Worm (Caenorhabditis elegans) whole organism, L2 larva: ENCODE results near the gene sox-3.

ENCODE experiments used
- C34F6.9 ChIP-seq: fragments of 150-350 bp; optimal IDR thresholded peaks from 2 replicates; lab custom pipeline; 2014; ENCODE audit warnings: missing biosample characterization, missing genetic modification characterization
- F13H6.1 ChIP-seq: sonication (generic microtip); optimal IDR thresholded peaks from 2 replicates; lab custom pipeline; 2016; ENCODE audit warnings: missing genetic modification characterization, missing compliant biosample characterization
- R02D3.7 ChIP-seq: fragments of 150-350 bp; optimal IDR thresholded peaks from 2 replicates; lab custom pipeline; 2014; ENCODE audit warnings: missing biosample characterization, missing genetic modification characterization
- Y55F3AM.14 ChIP-seq: fragments of 200-800 bp; sonication (Bioruptor generic); optimal IDR thresholded peaks from 2 replicates; lab custom pipeline; 2018; ENCODE audit warnings: mild to moderate bottlenecking, missing genetic modification characterization, missing compliant biosample characterization
- ZK546.5 ChIP-seq: sonication (generic microtip); optimal IDR thresholded peaks from 2 replicates; lab custom pipeline; 2017; ENCODE audit warnings: missing biosample characterization, missing genetic modification characterization
- alr-1 ChIP-seq: fragments of 150-350 bp; optimal IDR thresholded peaks from 2 replicates; lab custom pipeline; 2014; ENCODE audit warnings: missing biosample characterization, missing genetic modification characterization
- aly-2 ChIP-seq: fragments of 150-350 bp; optimal IDR thresholded peaks from 2 replicates; lab custom pipeline; 2014; ENCODE audit warnings: missing biosample characterization, missing genetic modification characterization
- ama-1 ChIP-seq: fragments of 150-350 bp; optimal IDR thresholded peaks from 2 replicates; lab custom pipeline; 2018; ENCODE audit warnings: inconsistent platforms
- blmp-1 ChIP-seq: sonication (generic microtip); optimal IDR thresholded peaks from 2 replicates; lab custom pipeline; 2017; ENCODE audit warnings: missing genetic modification characterization, mild to moderate bottlenecking, missing compliant biosample characterization, antibody characterized with exemption, moderate library complexity; ENCODE audit not compliant: insufficient read depth
- ceh-16 ChIP-seq: fragments of 150-350 bp; optimal IDR thresholded peaks from 2 replicates; lab custom pipeline; 2014; ENCODE audit warnings: missing biosample characterization, missing genetic modification characterization
- ceh-82 ChIP-seq: fragments of 150-350 bp; optimal IDR thresholded peaks from 2 replicates; lab custom pipeline; 2014; ENCODE audit warnings: missing biosample characterization, missing genetic modification characterization
- crh-2 ChIP-seq: sonication (generic microtip); optimal IDR thresholded peaks from 2 replicates; lab custom pipeline; 2017; ENCODE audit warnings: missing biosample characterization, missing genetic modification characterization
- dmd-4 ChIP-seq: sonication (generic microtip); optimal IDR thresholded peaks from 2 replicates; lab custom pipeline; 2017; ENCODE audit warnings: missing biosample characterization, missing genetic modification characterization
- egl-27 ChIP-seq: sonication (generic microtip); optimal IDR thresholded peaks from 3 replicates; lab custom pipeline; 2017; ENCODE audit warnings: missing biosample characterization, missing genetic modification reagents, missing genetic modification characterization
- elt-1 ChIP-seq: fragments of 150-350 bp; optimal IDR thresholded peaks from 2 replicates; lab custom pipeline; 2014; ENCODE audit warnings: missing biosample characterization, missing genetic modification characterization
- elt-3 ChIP-seq: sonication (generic microtip); optimal IDR thresholded peaks from 2 replicates; lab custom pipeline; 2017; ENCODE audit warnings: missing biosample characterization, missing genetic modification characterization
- fos-1 ChIP-seq: fragments of 150-350 bp; optimal IDR thresholded peaks from 2 replicates; lab custom pipeline; 2014; ENCODE audit warnings: missing biosample characterization, missing genetic modification characterization
- gmeb-1 ChIP-seq: fragments of 150-350 bp; optimal IDR thresholded peaks from 2 replicates; lab custom pipeline; 2014; ENCODE audit warnings: missing biosample characterization, missing genetic modification characterization
- lin-11 ChIP-seq: fragments of 150-350 bp; sonication (generic microtip); optimal IDR thresholded peaks from 2 replicates; lab custom pipeline; 2014; ENCODE audit warnings: missing biosample characterization, missing genetic modification characterization, inconsistent platforms, mixed read lengths
- lin-13 ChIP-seq: fragments of 150-350 bp; optimal IDR thresholded peaks from 2 replicates; lab custom pipeline; 2014; ENCODE audit warnings: missing biosample characterization, missing genetic modification reagents, missing genetic modification characterization
- lin-39 ChIP-seq: fragments of 150-350 bp; optimal IDR thresholded peaks from 2 replicates; lab custom pipeline; 2014; ENCODE audit warnings: missing biosample characterization, missing genetic modification reagents, missing genetic modification characterization
- lsy-2 ChIP-seq, 2 experiments: fragments of 150-350 bp in 1 of 2; sonication (generic microtip) in 1 of 2; optimal IDR thresholded peaks; 2 replicates each; lab custom pipeline; 2014 to 2017; ENCODE audit warnings: missing biosample characterization in 2 of 2, missing genetic modification characterization in 2 of 2
- mab-5 ChIP-seq: fragments of 150-350 bp; optimal IDR thresholded peaks from 2 replicates; lab custom pipeline; 2014; ENCODE audit warnings: missing biosample characterization, missing genetic modification characterization
- mbf-1 ChIP-seq: sonication (generic microtip); optimal IDR thresholded peaks from 2 replicates; lab custom pipeline; 2017; ENCODE audit warnings: missing biosample characterization, missing genetic modification characterization
- mdl-1 ChIP-seq, 2 experiments: fragments of 150-350 bp in 1 of 2; sonication (generic microtip) in 1 of 2; optimal IDR thresholded peaks; 2 replicates each; lab custom pipeline; 2017; ENCODE audit warnings: missing biosample characterization in 2 of 2, missing genetic modification characterization in 2 of 2
- nhr-10 ChIP-seq: sonication (generic microtip); optimal IDR thresholded peaks from 2 replicates; lab custom pipeline; 2017; ENCODE audit warnings: missing biosample characterization, missing genetic modification characterization
- nhr-11 ChIP-seq: fragments of 150-350 bp; optimal IDR thresholded peaks from 2 replicates; lab custom pipeline; 2014; ENCODE audit warnings: missing biosample characterization, missing genetic modification characterization
- nhr-12 ChIP-seq: fragments of 150-350 bp; optimal IDR thresholded peaks from 2 replicates; lab custom pipeline; 2014; ENCODE audit warnings: missing biosample characterization, missing genetic modification characterization
- nhr-129 ChIP-seq: fragments of 150-350 bp; optimal IDR thresholded peaks from 2 replicates; lab custom pipeline; 2014; ENCODE audit warnings: missing biosample characterization, missing genetic modification characterization
- nhr-21 ChIP-seq: fragments of 150-350 bp; optimal IDR thresholded peaks from 2 replicates; lab custom pipeline; 2014; ENCODE audit warnings: missing biosample characterization, missing genetic modification characterization
- nhr-23 ChIP-seq: fragments of 150-350 bp; optimal IDR thresholded peaks from 2 replicates; lab custom pipeline; 2014; ENCODE audit warnings: missing biosample characterization, missing genetic modification reagents, missing genetic modification characterization
- nhr-237 ChIP-seq: fragments of 150-350 bp; optimal IDR thresholded peaks from 2 replicates; lab custom pipeline; 2014; ENCODE audit warnings: missing biosample characterization, missing genetic modification characterization
- nhr-25 ChIP-seq: fragments of 150-350 bp; sonication (generic microtip); optimal IDR thresholded peaks from 3 replicates; lab custom pipeline; 2014; ENCODE audit warnings: missing biosample characterization, missing genetic modification characterization
- nhr-6 ChIP-seq: fragments of 150-350 bp; optimal IDR thresholded peaks from 2 replicates; lab custom pipeline; 2014; ENCODE audit warnings: missing biosample characterization, missing genetic modification characterization
- nhr-77 ChIP-seq: fragments of 150-350 bp; optimal IDR thresholded peaks from 2 replicates; lab custom pipeline; 2014; ENCODE audit warnings: missing biosample characterization, missing genetic modification characterization
- peb-1 ChIP-seq: fragments of 150-350 bp; optimal IDR thresholded peaks from 2 replicates; lab custom pipeline; 2014; ENCODE audit warnings: missing biosample characterization, missing genetic modification characterization
- sem-4 ChIP-seq: fragments of 150-350 bp; optimal IDR thresholded peaks from 2 replicates; lab custom pipeline; 2014; ENCODE audit warnings: missing biosample characterization, missing genetic modification reagents, missing genetic modification characterization
- skn-1 ChIP-seq: sonication (generic microtip); optimal IDR thresholded peaks from 2 replicates; lab custom pipeline; 2017; ENCODE audit warnings: missing biosample characterization, missing genetic modification characterization
- sma-3 ChIP-seq: sonication (generic microtip); optimal IDR thresholded peaks from 2 replicates; lab custom pipeline; 2016; ENCODE audit warnings: missing genetic modification reagents, missing genetic modification characterization, missing compliant biosample characterization
- sma-9 ChIP-seq, 2 experiments: fragments of 150-350 bp in 1 of 2; sonication (generic microtip) in 1 of 2; optimal IDR thresholded peaks; 2 replicates each; lab custom pipeline; 2014 to 2016; ENCODE audit warnings: missing genetic modification characterization in 2 of 2, mild to moderate bottlenecking in 1 of 2, missing biosample characterization in 1 of 2, missing compliant biosample characterization in 1 of 2, missing genetic modification reagents in 1 of 2, moderate library complexity in 1 of 2
- snpc-4 ChIP-seq: fragments of 150-350 bp; optimal IDR thresholded peaks from 2 replicates; lab custom pipeline; 2014; ENCODE audit warnings: missing biosample characterization, missing genetic modification characterization
- unc-39 ChIP-seq: fragments of 150-350 bp; optimal IDR thresholded peaks from 2 replicates; lab custom pipeline; 2014; ENCODE audit warnings: missing biosample characterization, missing genetic modification characterization
- unc-55 ChIP-seq: fragments of 150-350 bp; sonication (generic microtip); optimal IDR thresholded peaks from 3 replicates; lab custom pipeline; 2014; ENCODE audit warnings: missing biosample characterization, missing genetic modification reagents, missing genetic modification characterization
- unc-62 ChIP-seq: fragments of 150-350 bp; optimal IDR thresholded peaks from 2 replicates; lab custom pipeline; 2014; ENCODE audit warnings: missing biosample characterization, missing genetic modification reagents, missing genetic modification characterization
- zag-1 ChIP-seq: fragments of 150-350 bp; optimal IDR thresholded peaks from 2 replicates; lab custom pipeline; 2014; ENCODE audit warnings: missing biosample characterization, missing genetic modification characterization
- ztf-1 ChIP-seq: fragments of 200-800 bp; sonication (Bioruptor generic); conservative IDR thresholded peaks from 2 replicates; pipeline ENCODE4 v1.3.6; 2022; ENCODE audit warnings: missing genetic modification characterization, missing compliant biosample characterization
- ztf-11 ChIP-seq: sonication (generic microtip); optimal IDR thresholded peaks from 2 replicates; lab custom pipeline; 2017; ENCODE audit warnings: missing biosample characterization, missing genetic modification characterization
- ztf-4 ChIP-seq: fragments of 150-350 bp; optimal IDR thresholded peaks from 2 replicates; lab custom pipeline; 2014; ENCODE audit warnings: missing biosample characterization, missing genetic modification characterization

The sox-3 gene

ce11 chrX:14709591-14709990 lies 16.8 kb upstream of the sox-3 start:
- peak; percentile 64 for TF ChIP-seq blmp-1 (tag; lab: Kevin White, UChicago)
- no peak for TF ChIP-seq mdl-1 (tag; optimal IDR thresholded peaks at IDR 0.05; lab: Kevin White, UChicago)
- TF ChIP-seq fos-1, result peak; percentile 61

DNA sequence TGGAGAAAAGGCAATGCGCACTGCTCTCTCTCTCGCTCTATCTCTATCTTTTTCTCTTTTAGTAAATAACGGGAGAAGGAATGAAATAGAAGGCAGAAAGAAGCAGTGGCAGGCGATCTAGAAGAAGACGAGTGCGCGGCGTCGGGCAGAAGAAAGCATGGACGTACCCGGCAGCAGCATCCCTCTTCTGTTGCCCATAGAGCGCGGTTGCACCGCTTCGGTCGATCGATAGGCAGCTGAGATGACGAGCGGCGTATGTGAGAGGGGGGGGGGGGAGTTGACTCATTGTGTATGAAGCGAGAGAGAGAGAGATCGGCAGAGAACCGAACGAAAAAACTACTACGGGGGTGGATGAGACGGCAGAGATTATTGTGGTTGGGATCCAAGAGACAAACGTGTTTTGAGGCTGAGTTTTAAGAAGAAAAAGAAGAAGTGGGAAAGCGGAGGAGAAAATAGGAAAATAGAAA lies 15.4 kb upstream of the sox-3 start:
- TF ChIP-seq ceh-82 (tag; lab: Kevin White, UChicago) (peak; percentile 92), ZK546.5 (tag; lab: Kevin White, UChicago) (no peak), zag-1 (tag; lab: Kevin White, UChicago) (peak; percentile 97), lin-11 (peak; percentile 95), unc-55 (GFP tag; lab: Kevin White, UChicago) (peak; percentile 96), dmd-4 (tag; lab: Kevin White, UChicago) (no peak), lin-13 (peak; percentile 93), sma-9 (GFP tag; optimal IDR thresholded peaks at IDR 0.05; lab: Kevin White, UChicago) (peak; percentile 93), sma-9 (tag; optimal IDR thresholded peaks at IDR 0.05; lab: Kevin White, UChicago) (no peak), unc-62 (GFP tag; lab: Kevin White, UChicago) (no peak), elt-3 (tag; lab: Kevin White, UChicago) (no peak), mdl-1 (tag; optimal IDR thresholded peaks at IDR 0.05; lab: Kevin White, UChicago) (peak; percentile 43 to 91), ceh-16 (tag; lab: Kevin White, UChicago) (peak; percentile 94), R02D3.7 (peak; percentile 9), nhr-11 (tag; lab: Kevin White, UChicago) (no peak), ama-1 (no peak), nhr-10 (tag; lab: Kevin White, UChicago) (peak; percentile 53), nhr-23 (tag; lab: Kevin White, UChicago) (no peak), ztf-1 (GFP tag; lab: Robert Waterston, UW) (no peak), F13H6.1 (peak; percentile 97), nhr-237 (tag; lab: Kevin White, UChicago) (no peak), peb-1 (tag; lab: Kevin White, UChicago) (no peak), nhr-129 (tag; lab: Kevin White, UChicago) (peak; percentile 94), ztf-4 (tag; lab: Kevin White, UChicago) (peak; percentile 85), egl-27 (peak; percentile 88), lsy-2 (tag; optimal IDR thresholded peaks at IDR 0.05; lab: Kevin White, UChicago) (peak; percentile 76 to 84), sem-4 (peak; percentile 76), unc-39 (peak; percentile 33), elt-1 (tag; lab: Kevin White, UChicago) (no peak), alr-1 (tag; lab: Kevin White, UChicago) (no peak), aly-2 (tag; lab: Kevin White, UChicago) (no peak), lin-39 (no peak), sma-3 (peak; percentile 90), crh-2 (tag; lab: Kevin White, UChicago) (peak; percentile 91), gmeb-1 (tag; lab: Kevin White, UChicago) (peak; percentile 61), fos-1 (peak; percentile 98), nhr-12 (no peak), nhr-25 (tag; lab: Kevin White, UChicago) (peak; percentile 88), blmp-1 (tag; lab: Kevin White, UChicago) (peak; percentile 68), snpc-4 (peak; percentile 84), nhr-21 (tag; lab: Kevin White, UChicago) (peak; percentile 89), nhr-77 (tag; lab: Kevin White, UChicago) (no peak), C34F6.9 (tag; lab: Kevin White, UChicago) (peak; percentile 97), Y55F3AM.14 (GFP tag; lab: Kevin White, UChicago) (peak; percentile 96), mbf-1 (no peak), skn-1 (no peak), nhr-6 (tag; lab: Kevin White, UChicago) (peak; percentile 79), mab-5 (tag; lab: Kevin White, UChicago) (peak; percentile 92), ztf-11 (no peak)
- TF ChIP-seq, all 48 proteins: peak for 29
